Fruit fly (Drosophila melanogaster): Measurements from ENCODE around the gene Acp29AB.

DNA sequence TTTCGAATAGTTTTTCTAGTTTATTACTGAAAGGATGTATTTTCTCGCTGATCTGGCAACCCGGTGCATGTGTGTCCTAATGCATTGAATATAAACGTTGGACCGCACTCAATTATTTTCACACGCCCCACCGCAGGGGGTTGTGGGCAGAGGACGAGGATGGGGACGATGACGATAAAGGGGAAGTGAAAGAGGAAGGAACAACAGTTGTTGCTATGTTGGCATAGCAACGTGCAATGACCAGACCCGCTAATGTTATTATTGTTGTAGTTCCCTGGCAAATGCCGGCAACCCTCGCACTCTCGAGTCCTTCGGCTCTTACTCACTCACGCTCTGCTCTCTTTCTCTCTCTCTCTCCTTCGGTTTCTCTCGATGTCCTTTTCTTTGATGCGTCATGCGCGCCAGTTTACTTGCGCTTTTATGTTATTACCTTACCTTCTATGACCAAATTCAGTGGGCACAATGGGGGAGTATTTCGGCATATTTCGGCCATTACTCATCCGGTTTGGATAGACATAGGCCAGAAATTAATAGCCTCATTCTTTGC, 31.7 kb upstream of the Acp29AB start:
- TF ChIP-seq CTCF (optimal IDR thresholded peaks at IDR 0.05): no peak
- no peak for TF ChIP-seq CG8478 (optimal IDR thresholded peaks at IDR 0.05)
